5 fruit fly cellular contexts compared by ENCODE assay signal in the genomic region with DNA sequence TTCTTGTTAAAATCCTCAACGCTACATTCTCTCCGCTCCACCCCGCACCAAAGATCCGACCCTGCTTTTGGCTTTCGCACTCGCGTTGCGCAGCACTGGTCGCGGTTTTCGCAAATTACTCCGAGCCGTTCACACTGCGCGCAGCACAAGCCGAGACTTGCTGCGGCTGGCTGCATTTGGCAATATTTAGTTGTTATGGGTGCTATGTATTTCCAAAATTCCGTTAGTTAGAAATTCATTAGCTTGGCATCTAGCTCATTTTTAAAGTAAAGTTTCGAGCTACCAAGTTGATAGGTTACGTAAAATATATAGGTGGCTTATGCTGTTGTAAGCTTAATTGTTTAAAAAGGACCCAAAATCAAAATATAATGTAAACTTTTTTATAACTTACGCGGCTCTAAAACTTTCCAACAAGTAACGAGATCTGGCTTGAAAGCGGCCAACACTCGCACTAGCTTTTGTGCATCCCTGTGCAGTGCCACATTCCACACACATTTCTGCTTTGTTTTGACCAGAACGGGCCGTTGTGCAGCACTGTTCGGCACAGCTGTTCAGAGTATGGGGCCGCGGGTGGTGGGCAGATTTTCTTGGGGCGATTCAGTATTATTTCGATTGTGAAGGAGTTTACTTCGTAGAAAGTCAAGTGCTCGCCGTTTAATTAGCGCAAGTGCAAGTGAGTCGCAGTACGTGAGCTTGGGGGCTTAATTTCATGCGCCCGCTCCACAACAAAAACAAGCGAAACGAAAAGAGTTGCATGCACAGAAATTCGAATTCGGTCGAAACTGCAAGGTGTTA.
TF ChIP-seq lines count a peak whose summit lies in the region.

A gene (minus strand): TSS at position 63 of the 795 bp plus-strand sequence.
A gene (plus strand): TSS at position 554 of the 795 bp plus-strand sequence.

TF ChIP-seq in whole organism, adult, 20 proteins besides CTCF, POLR2A, EP300 and RAD21 (continued from another document):
- no peak for TF ChIP-seq CG5204 (GFP tag; optimal IDR thresholded peaks at IDR 0.05; lab: Kevin White, UChicago)
- peak; percentile 84 for TF ChIP-seq Mnt (GFP tag; optimal IDR thresholded peaks at IDR 0.05; lab: Kevin White, UChicago)
- TF ChIP-seq cnc (optimal IDR thresholded peaks at IDR 0.05; lab: Kevin White, UChicago) = no peak
- peak; percentile 76 for TF ChIP-seq CG1620 (GFP tag; optimal IDR thresholded peaks at IDR 0.05; lab: Kevin White, UChicago)
- peak; percentile 45 for TF ChIP-seq CG33017 (tag; optimal IDR thresholded peaks at IDR 0.05; lab: Kevin White, UChicago)

TF ChIP-seq in whole organism, embryonic, 481 proteins besides CTCF, POLR2A, EP300 and RAD21 (continued from another document and continues in another):
- TF ChIP-seq ind (GFP tag; optimal IDR thresholded peaks at IDR 0.05; lab: Kevin White, UChicago) (peak; percentile 76), lmd (GFP tag; IDR thresholded peaks at IDR 0.05; lab: Robert Waterston, UW) (peak; percentile 55), mirr (GFP tag; optimal IDR thresholded peaks at IDR 0.05; lab: Kevin White, UChicago) (peak; percentile 6), CG17568 (GFP tag; optimal IDR thresholded peaks at IDR 0.05; lab: Kevin White, UChicago) (no peak), unpg (GFP tag; optimal IDR thresholded peaks at IDR 0.05; lab: Kevin White, UChicago) (no peak), CG7963 (GFP tag; IDR thresholded peaks at IDR 0.05; lab: Robert Waterston, UW; ENCODE audit: partially characterized antibody) (no peak), C15 (GFP tag; IDR thresholded peaks at IDR 0.05; lab: Robert Waterston, UW) (no peak), sr (GFP tag; IDR thresholded peaks at IDR 0.05; lab: Robert Waterston, UW) (peak; percentile 18; the same call in 1 of the 3 replicates), org-1 (GFP tag; optimal IDR thresholded peaks at IDR 0.05; lab: Kevin White, UChicago) (no peak), her (GFP tag; optimal IDR thresholded peaks at IDR 0.05; lab: Kevin White, UChicago) (peak; percentile 45), unc-4 (GFP tag; IDR thresholded peaks at IDR 0.05; lab: Robert Waterston, UW; ENCODE audit: partially characterized antibody) (no peak), CG13123 (GFP tag; optimal IDR thresholded peaks at IDR 0.05; lab: Kevin White, UChicago) (peak; percentile 17), CG10431 (GFP tag; optimal IDR thresholded peaks at IDR 0.05; lab: Kevin White, UChicago) (no peak), CG2120 (GFP tag; optimal IDR thresholded peaks at IDR 0.05; lab: Kevin White, UChicago) (peak; percentile 92), nerfin-2 (GFP tag; IDR thresholded peaks at IDR 0.05; lab: Robert Waterston, UW; ENCODE audit: partially characterized antibody) (no peak), Fer2 (tag; optimal IDR thresholded peaks at IDR 0.05; lab: Kevin White, UChicago) (no peak), insv (GFP tag; optimal IDR thresholded peaks at IDR 0.05; lab: Kevin White, UChicago) (peak; percentile 13 to 38), CG10274 (GFP tag; optimal IDR thresholded peaks at IDR 0.05; lab: Kevin White, UChicago) (peak; percentile 40), HmgD (GFP tag; optimal IDR thresholded peaks at IDR 0.05; lab: Kevin White, UChicago) (peak; percentile 64), Bteb2 (GFP tag; optimal IDR thresholded peaks at IDR 0.05; lab: Kevin White, UChicago) (peak; percentile 73), ewg (GFP tag; optimal IDR thresholded peaks at IDR 0.05; lab: Kevin White, UChicago) (peak; percentile 61), aop (GFP tag; IDR thresholded peaks at IDR 0.05; lab: Robert Waterston, UW) (no peak; the same call in 1 of the 2 replicates), CG4282 (GFP tag; optimal IDR thresholded peaks at IDR 0.05; lab: Kevin White, UChicago) (peak; percentile 55), crp (GFP tag; optimal IDR thresholded peaks at IDR 0.05; lab: Kevin White, UChicago) (peak; percentile 78 to 97), Hey (tag; optimal IDR thresholded peaks at IDR 0.05; lab: Kevin White, UChicago) (peak; percentile 11), Vsx1 (GFP tag; optimal IDR thresholded peaks at IDR 0.05; lab: Kevin White, UChicago) (no peak), CG11504 (tag; optimal IDR thresholded peaks at IDR 0.05; lab: Kevin White, UChicago) (no peak), CG31365 (tag; optimal IDR thresholded peaks at IDR 0.05; lab: Kevin White, UChicago) (peak; percentile 13)

TF ChIP-seq in whole organism, prepupa, 60 proteins besides CTCF, POLR2A, EP300 and RAD21 (continued from another document and continues in another):
- TF ChIP-seq CG11902 (GFP tag; optimal IDR thresholded peaks at IDR 0.05; lab: Kevin White, UChicago) (peak; percentile 50), lz (GFP tag; optimal IDR thresholded peaks at IDR 0.05; lab: Kevin White, UChicago) (peak; percentile 85), Sox14 (GFP tag; optimal IDR thresholded peaks at IDR 0.05; lab: Kevin White, UChicago) (peak; percentile 93), CG6808 (GFP tag; optimal IDR thresholded peaks at IDR 0.05; lab: Kevin White, UChicago) (no peak), Met (GFP tag; optimal IDR thresholded peaks at IDR 0.05; lab: Kevin White, UChicago) (no peak), CG10669 (GFP tag; optimal IDR thresholded peaks at IDR 0.05; lab: Kevin White, UChicago) (peak; percentile 7), salr (GFP tag; optimal IDR thresholded peaks at IDR 0.05; lab: Kevin White, UChicago) (peak in 1 of 2 experiments; percentile 40), ss (GFP tag; optimal IDR thresholded peaks at IDR 0.05; lab: Kevin White, UChicago) (peak in 1 of 2 experiments; percentile 9), CG11294 (GFP tag; IDR thresholded peaks at IDR 0.05; lab: Robert Waterston, UW) (no peak; the same call in none of the 2 replicates), CG6854 (GFP tag; optimal IDR thresholded peaks at IDR 0.05; lab: Kevin White, UChicago) (peak; percentile 39), eg (GFP tag; IDR thresholded peaks at IDR 0.05; lab: Robert Waterston, UW) (peak; percentile 39; the same call in 2 of the 3 replicates), cyc (GFP tag; optimal IDR thresholded peaks at IDR 0.05; lab: Kevin White, UChicago) (peak; percentile 74), topi (GFP tag; optimal IDR thresholded peaks at IDR 0.05; lab: Kevin White, UChicago) (peak; percentile 75), pdm3 (GFP tag; optimal IDR thresholded peaks at IDR 0.05; lab: Kevin White, UChicago) (peak; percentile 75), spab (GFP tag; optimal IDR thresholded peaks at IDR 0.05; lab: Kevin White, UChicago) (no peak), CG31627 (GFP tag; optimal IDR thresholded peaks at IDR 0.05; lab: Kevin White, UChicago) (peak; percentile 82), svp (GFP tag; lab: Kevin White, UChicago) (peak; percentile 95), fd59A (GFP tag; optimal IDR thresholded peaks at IDR 0.05; lab: Kevin White, UChicago) (peak; percentile 52), CG8319 (GFP tag; optimal IDR thresholded peaks at IDR 0.05; lab: Kevin White, UChicago) (peak; percentile 49), CG6792 (GFP tag; optimal IDR thresholded peaks at IDR 0.05; lab: Kevin White, UChicago) (peak; percentile 66), Sox15 (GFP tag; optimal IDR thresholded peaks at IDR 0.05; lab: Kevin White, UChicago) (peak; percentile 69), Eip78C (GFP tag; lab: Kevin White, UChicago) (peak; percentile 84), CG8632 (GFP tag; optimal IDR thresholded peaks at IDR 0.05; lab: Kevin White, UChicago) (peak; percentile 21), Gug (GFP tag; IDR thresholded peaks at IDR 0.05; lab: Robert Waterston, UW) (no peak), CG16779 (tag; optimal IDR thresholded peaks at IDR 0.05; lab: Kevin White, UChicago) (peak; percentile 26), CG7368 (GFP tag; optimal IDR thresholded peaks at IDR 0.05; lab: Kevin White, UChicago) (peak; percentile 39), Hr38 (GFP tag; optimal IDR thresholded peaks at IDR 0.05; lab: Kevin White, UChicago) (peak; percentile 30), Ets21C (GFP tag; optimal IDR thresholded peaks at IDR 0.05; lab: Kevin White, UChicago) (peak; percentile 79), Sox102F (GFP tag; optimal IDR thresholded peaks at IDR 0.05; lab: Kevin White, UChicago) (no peak), CG6276 (GFP tag; optimal IDR thresholded peaks at IDR 0.05; lab: Kevin White, UChicago) (no peak)

TF ChIP-seq in whole organism, pupa, 21 proteins besides CTCF, POLR2A, EP300 and RAD21 (continued from another document):
- TF ChIP-seq rn (GFP tag; IDR thresholded peaks at IDR 0.05; lab: Robert Waterston, UW) = peak; percentile 20; the same call in 1 of the 2 replicates
TF ChIP-seq in whole organism, pupa: peak in this region for 11.

TF ChIP-seq in whole organism, wandering third instar larva, 38 proteins besides CTCF, POLR2A, EP300 and RAD21 (continued from another document):
- no peak for TF ChIP-seq Hr78 (GFP tag; optimal IDR thresholded peaks at IDR 0.05; lab: Kevin White, UChicago)
- no peak for TF ChIP-seq jim (GFP tag; optimal IDR thresholded peaks at IDR 0.05; lab: Kevin White, UChicago)
- no peak for TF ChIP-seq Hnf4 (GFP tag; optimal IDR thresholded peaks at IDR 0.05; lab: Kevin White, UChicago)
- TF ChIP-seq fru (GFP tag; optimal IDR thresholded peaks at IDR 0.05; lab: Kevin White, UChicago) = peak; percentile 82
- peak; percentile 52 for TF ChIP-seq GATAd (GFP tag; optimal IDR thresholded peaks at IDR 0.05; lab: Kevin White, UChicago)
- peak in 1 of 2 experiments; percentile 85 for TF ChIP-seq foxo (GFP tag; optimal IDR thresholded peaks at IDR 0.05; lab: Kevin White, UChicago)
- TF ChIP-seq CrebA (GFP tag; optimal IDR thresholded peaks at IDR 0.05; lab: Kevin White, UChicago; ENCODE audit: borderline replicate concordance) = no peak
- peak; percentile 63 for TF ChIP-seq CG9705 (GFP tag; optimal IDR thresholded peaks at IDR 0.05; lab: Kevin White, UChicago)
- TF ChIP-seq Dif (GFP tag; optimal IDR thresholded peaks at IDR 0.05; lab: Kevin White, UChicago; ENCODE audit: partially characterized antibody) = peak; percentile 23
- TF ChIP-seq br (GFP tag; optimal IDR thresholded peaks at IDR 0.05; lab: Kevin White, UChicago) = peak; percentile 79
- peak; percentile 61 for TF ChIP-seq Sp1 (GFP tag; optimal IDR thresholded peaks at IDR 0.05; lab: Kevin White, UChicago)
- peak; percentile 76 for TF ChIP-seq psq (GFP tag; optimal IDR thresholded peaks at IDR 0.05; lab: Kevin White, UChicago)
- TF ChIP-seq brk (GFP tag; optimal IDR thresholded peaks at IDR 0.05; lab: Kevin White, UChicago) = no peak
- no peak for TF ChIP-seq Abd-B (GFP tag; optimal IDR thresholded peaks at IDR 0.05; lab: Kevin White, UChicago)
- no peak for TF ChIP-seq Mio (GFP tag; optimal IDR thresholded peaks at IDR 0.05; lab: Kevin White, UChicago)
- peak; percentile 71 for TF ChIP-seq ey (GFP tag; optimal IDR thresholded peaks at IDR 0.05; lab: Kevin White, UChicago)
- no peak for TF ChIP-seq Jra (GFP tag; optimal IDR thresholded peaks at IDR 0.05; lab: Kevin White, UChicago)
- TF ChIP-seq HLH106 (tag; optimal IDR thresholded peaks at IDR 0.05; lab: Kevin White, UChicago) = peak; percentile 71
- no peak for TF ChIP-seq sage (GFP tag; optimal IDR thresholded peaks at IDR 0.05; lab: Kevin White, UChicago)
- TF ChIP-seq rgr (GFP tag; optimal IDR thresholded peaks at IDR 0.05; lab: Kevin White, UChicago) = peak; percentile 56
- no peak for TF ChIP-seq usp (GFP tag; optimal IDR thresholded peaks at IDR 0.05; lab: Kevin White, UChicago)
TF ChIP-seq in whole organism, wandering third instar larva: peak in this region for 19.
